Fruit fly (Drosophila melanogaster): ENCODE results near the gene CG7168.

CG7168 gene

DNA sequence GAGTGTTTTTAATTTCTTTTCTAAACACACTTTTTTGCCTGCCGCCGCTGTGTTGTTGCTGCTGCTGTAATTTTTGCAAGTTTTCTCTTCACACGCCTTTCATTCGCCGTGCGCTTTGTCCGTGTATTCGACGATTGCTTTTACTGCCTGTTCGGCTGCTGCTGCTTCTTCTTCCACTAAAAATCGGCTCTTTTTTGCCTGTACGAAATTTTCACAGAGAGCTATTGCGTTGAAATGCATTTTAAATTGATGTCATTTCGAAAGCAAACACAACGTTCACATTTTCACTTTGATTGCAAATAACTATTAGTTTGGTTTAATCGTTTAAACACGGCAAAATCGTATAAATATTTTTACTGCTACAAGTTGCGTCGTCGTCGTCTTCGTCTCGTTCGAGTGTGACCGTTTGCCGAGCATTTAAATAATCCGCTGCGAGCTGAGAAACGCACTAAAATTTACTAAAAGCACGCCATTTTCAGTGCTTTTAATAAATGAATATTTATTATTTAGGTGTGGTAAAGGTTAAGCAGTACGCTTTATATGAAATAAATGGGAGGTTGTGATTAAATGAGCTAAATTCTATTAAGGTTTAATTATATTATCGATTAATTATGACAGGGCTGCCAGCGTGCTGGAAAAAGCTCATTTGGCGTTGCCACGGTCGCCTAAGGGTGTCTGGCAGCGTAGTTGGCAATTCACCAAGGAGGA is 26.6 kb downstream of the CG7168 start, which contains the start of the genes Ssdp and CG7985 (continued):
- TF ChIP-seq grn (GFP tag; optimal IDR thresholded peaks at IDR 0.05) (no peak), Neu2 (GFP tag; optimal IDR thresholded peaks at IDR 0.05; ENCODE audit: borderline replicate concordance) (no peak), Myb (GFP tag; optimal IDR thresholded peaks at IDR 0.05) (no peak), ATbp (GFP tag; optimal IDR thresholded peaks at IDR 0.05) (no peak), bbx (GFP tag; IDR thresholded peaks at IDR 0.05; ENCODE audit: partially characterized antibody) (no peak), CG3163 (GFP tag; optimal IDR thresholded peaks at IDR 0.05) (no peak), Poxn (GFP tag; IDR thresholded peaks at IDR 0.05) (no peak), CG14667 (GFP tag; IDR thresholded peaks at IDR 0.05) (no peak), MESR4 (GFP tag; optimal IDR thresholded peaks at IDR 0.05) (peak; percentile 80), tin (GFP tag; optimal IDR thresholded peaks at IDR 0.05) (no peak), CG12744 (GFP tag; optimal IDR thresholded peaks at IDR 0.05) (no peak), CG15269 (tag; optimal IDR thresholded peaks at IDR 0.05) (no peak), az2 (GFP tag; optimal IDR thresholded peaks at IDR 0.05) (no peak), CG2712 (tag; optimal IDR thresholded peaks at IDR 0.05) (peak; percentile 26), Deaf1 (tag; optimal IDR thresholded peaks at IDR 0.05) (peak; percentile 90), sna (GFP tag; IDR thresholded peaks at IDR 0.05; ENCODE audit: partially characterized antibody) (no peak), CG2116 (GFP tag; optimal IDR thresholded peaks at IDR 0.05) (peak; percentile 71), Xrp1 (GFP tag; IDR thresholded peaks at IDR 0.05) (no peak), CrebB (tag; optimal IDR thresholded peaks at IDR 0.05) (no peak), Stat92E (GFP tag; optimal IDR thresholded peaks at IDR 0.05) (no peak), CG7745 (tag; optimal IDR thresholded peaks at IDR 0.05) (no peak), Nf-YA (GFP tag; IDR thresholded peaks at IDR 0.05) (no peak), CG9797 (GFP tag; optimal IDR thresholded peaks at IDR 0.05) (peak; percentile 83), fru (optimal IDR thresholded peaks at IDR 0.05) (no peak), ewg (GFP tag; optimal IDR thresholded peaks at IDR 0.05) (no peak), pum (GFP tag; optimal IDR thresholded peaks at IDR 0.05) (no peak), CG17328 (GFP tag; IDR thresholded peaks at IDR 0.05) (no peak), CG6854 (GFP tag; optimal IDR thresholded peaks at IDR 0.05) (no peak), CG5180 (GFP tag; optimal IDR thresholded peaks at IDR 0.05) (no peak), hth (optimal IDR thresholded peaks at IDR 0.05) (no peak), H15 (GFP tag; IDR thresholded peaks at IDR 0.05) (no peak), CG32772 (GFP tag; IDR thresholded peaks at IDR 0.05) (no peak), insv (GFP tag; optimal IDR thresholded peaks at IDR 0.05) (no peak), nmo (GFP tag; optimal IDR thresholded peaks at IDR 0.05) (peak; percentile 44), Sin3A (optimal IDR thresholded peaks at IDR 0.05) (peak; percentile 91), Dll (GFP tag; IDR thresholded peaks at IDR 0.05; ENCODE audit: partially characterized antibody) (no peak), CG8478 (optimal IDR thresholded peaks at IDR 0.05) (no peak), scrt (GFP tag; optimal IDR thresholded peaks at IDR 0.05) (no peak), Max (GFP tag; optimal IDR thresholded peaks at IDR 0.05) (peak; percentile 24), tll (GFP tag; optimal IDR thresholded peaks at IDR 0.05) (no peak), Xbp1 (GFP tag; optimal IDR thresholded peaks at IDR 0.05) (peak; percentile 3), Antp (GFP tag; optimal IDR thresholded peaks at IDR 0.05) (no peak), CG10565 (GFP tag; optimal IDR thresholded peaks at IDR 0.05) (no peak), Dfd (GFP tag; optimal IDR thresholded peaks at IDR 0.05) (no peak), B-H1 (GFP tag; IDR thresholded peaks at IDR 0.05) (no peak), Aef1 (GFP tag; IDR thresholded peaks at IDR 0.05) (no peak), vfl (GFP tag; optimal IDR thresholded peaks at IDR 0.05) (no peak), Sry-δ (GFP tag; optimal IDR thresholded peaks at IDR 0.05) (peak; percentile 27), CG15696 (tag; optimal IDR thresholded peaks at IDR 0.05) (no peak), Lhr (GFP tag; optimal IDR thresholded peaks at IDR 0.05) (peak; percentile 79), lmd (GFP tag; IDR thresholded peaks at IDR 0.05) (no peak), h (optimal IDR thresholded peaks at IDR 0.05) (no peak)

Measured in whole organism, embryonic.